Fruit fly (Drosophila melanogaster): ENCODE measurements around the gene crim.

crim gene

dm6 chr3L:11680298-11680697 is 30.9 kb downstream of the crim start, which contains the start of gene CG32085 (continued):
- TF ChIP-seq cas (GFP tag; IDR thresholded peaks at IDR 0.05): peak; percentile 70; the same call in 1 of the 2 replicates
- TF ChIP-seq tx (GFP tag; optimal IDR thresholded peaks at IDR 0.05): peak; percentile 62
- TF ChIP-seq ken (GFP tag; IDR thresholded peaks at IDR 0.05): peak; percentile 48; the same call in 1 of the 3 replicates
- peak; percentile 49; the same call in 2 of the 3 replicates for TF ChIP-seq B-H1 (GFP tag; IDR thresholded peaks at IDR 0.05)
- peak; percentile 9 for TF ChIP-seq sd (tag; optimal IDR thresholded peaks at IDR 0.05)
- no peak for TF ChIP-seq CG10462 (GFP tag; optimal IDR thresholded peaks at IDR 0.05)
- no peak for TF ChIP-seq CG8388 (GFP tag; optimal IDR thresholded peaks at IDR 0.05)
- no peak for TF ChIP-seq CG15696 (tag; optimal IDR thresholded peaks at IDR 0.05)
- no peak for TF ChIP-seq Elba2 (GFP tag; optimal IDR thresholded peaks at IDR 0.05)
- TF ChIP-seq dimm (GFP tag; IDR thresholded peaks at IDR 0.05): no peak
- TF ChIP-seq D19A (tag; optimal IDR thresholded peaks at IDR 0.05): peak; percentile 19
- TF ChIP-seq CG1792 (GFP tag; optimal IDR thresholded peaks at IDR 0.05): peak; percentile 59
- no peak for TF ChIP-seq CG17802 (tag; optimal IDR thresholded peaks at IDR 0.05)
- no peak for TF ChIP-seq CG15011 (GFP tag; optimal IDR thresholded peaks at IDR 0.05)
- TF ChIP-seq CoRest (tag; optimal IDR thresholded peaks at IDR 0.05): peak; percentile 21
- no peak for TF ChIP-seq danr (GFP tag; IDR thresholded peaks at IDR 0.05)
- no peak for TF ChIP-seq Gsc (GFP tag; IDR thresholded peaks at IDR 0.05)
- peak; percentile 15 for TF ChIP-seq CG12942 (GFP tag; optimal IDR thresholded peaks at IDR 0.05)
- peak; percentile 16 for TF ChIP-seq CG7928 (GFP tag; optimal IDR thresholded peaks at IDR 0.05)
- peak; percentile 56 for TF ChIP-seq az2 (GFP tag; optimal IDR thresholded peaks at IDR 0.05)
- peak; percentile 62 for TF ChIP-seq pho (GFP tag; optimal IDR thresholded peaks at IDR 0.05)
- no peak for TF ChIP-seq cad (GFP tag; optimal IDR thresholded peaks at IDR 0.05)
- TF ChIP-seq hbn (GFP tag; IDR thresholded peaks at IDR 0.05; ENCODE audit: partially characterized antibody): no peak
- peak; percentile 27 for TF ChIP-seq CG17385 (GFP tag; optimal IDR thresholded peaks at IDR 0.05)
- TF ChIP-seq Sry-β (GFP tag; optimal IDR thresholded peaks at IDR 0.05): no peak
- peak; percentile 38; the same call in 1 of the 3 replicates for TF ChIP-seq ase (GFP tag; IDR thresholded peaks at IDR 0.05)
- no peak for TF ChIP-seq CG32772 (GFP tag; IDR thresholded peaks at IDR 0.05)
- no peak for TF ChIP-seq ap (GFP tag; IDR thresholded peaks at IDR 0.05)
- peak; percentile 38 for TF ChIP-seq CG12659 (GFP tag; optimal IDR thresholded peaks at IDR 0.05)
- peak; percentile 41; the same call in 1 of the 2 replicates for TF ChIP-seq Adf1 (GFP tag; IDR thresholded peaks at IDR 0.05)
- peak; percentile 48 for TF ChIP-seq CG13424 (tag; optimal IDR thresholded peaks at IDR 0.05)
- no peak for TF ChIP-seq HmgD (GFP tag; optimal IDR thresholded peaks at IDR 0.05)
- TF ChIP-seq Oaz (GFP tag; IDR thresholded peaks at IDR 0.05): 0 out of 2 replicates have a peak, but pooled peaks have one; percentile 16
- no peak for TF ChIP-seq ssp (GFP tag; IDR thresholded peaks at IDR 0.05)
- TF ChIP-seq esg (GFP tag; conservative IDR thresholded peaks at IDR 0.05): no peak
- TF ChIP-seq nerfin-2 (GFP tag; IDR thresholded peaks at IDR 0.05; ENCODE audit: partially characterized antibody): no peak
- no peak for TF ChIP-seq MESR4 (GFP tag; optimal IDR thresholded peaks at IDR 0.05)
- no peak for TF ChIP-seq CG14710 (tag; optimal IDR thresholded peaks at IDR 0.05)
- TF ChIP-seq klu (GFP tag; IDR thresholded peaks at IDR 0.05): no peak
- TF ChIP-seq Dref (GFP tag; IDR thresholded peaks at IDR 0.05): peak; percentile 37
- peak; percentile 53 for TF ChIP-seq eyg (GFP tag; optimal IDR thresholded peaks at IDR 0.05)
- TF ChIP-seq so (GFP tag; IDR thresholded peaks at IDR 0.05): no peak
- TF ChIP-seq CG13287 (GFP tag; IDR thresholded peaks at IDR 0.05; ENCODE audit: partially characterized antibody): peak; percentile 18; the same call in 1 of the 2 replicates
- peak; percentile 70; the same call in 1 of the 2 replicates for TF ChIP-seq CG16779 (GFP tag; IDR thresholded peaks at IDR 0.05)
- TF ChIP-seq vvl (GFP tag; IDR thresholded peaks at IDR 0.05): peak; percentile 82
- peak; percentile 84 for TF ChIP-seq NFAT (GFP tag; IDR thresholded peaks at IDR 0.05)
- no peak for TF ChIP-seq CG10565 (GFP tag; optimal IDR thresholded peaks at IDR 0.05)
- TF ChIP-seq CG10431 (GFP tag; optimal IDR thresholded peaks at IDR 0.05): no peak
- TF ChIP-seq tap (tag; optimal IDR thresholded peaks at IDR 0.05): no peak
- TF ChIP-seq ro (GFP tag; IDR thresholded peaks at IDR 0.05): no peak
- TF ChIP-seq CG2889 (GFP tag; IDR thresholded peaks at IDR 0.05): 0 out of 3 replicates have a peak, but pooled peaks have one; percentile 59
- TF ChIP-seq CG15514 (GFP tag; optimal IDR thresholded peaks at IDR 0.05): peak; percentile 81

Data from whole organism, embryonic.